Worm (Caenorhabditis elegans) whole organism, L4/young adult: Measurements from ENCODE around the gene Y45F10C.4.

Source experiments
- W03F9.2 ChIP-seq: fragments of 150-350 bp; optimal IDR thresholded peaks from 2 replicates; lab custom pipeline; 2014; ENCODE audit warnings: missing biosample characterization, missing genetic modification characterization
- dao-5 ChIP-seq: sonication (generic microtip); optimal IDR thresholded peaks from 2 replicates; lab custom pipeline; 2016; ENCODE audit warnings: missing genotype, missing genetic modification characterization, moderate library complexity, missing compliant biosample characterization
- him-1 ChIP-seq: sonication (generic microtip); optimal IDR thresholded peaks from 2 replicates; lab custom pipeline; 2016; ENCODE audit warnings: missing genotype, missing genetic modification reagents, missing genetic modification characterization, missing compliant biosample characterization

Y45F10C.4 gene

DNA sequence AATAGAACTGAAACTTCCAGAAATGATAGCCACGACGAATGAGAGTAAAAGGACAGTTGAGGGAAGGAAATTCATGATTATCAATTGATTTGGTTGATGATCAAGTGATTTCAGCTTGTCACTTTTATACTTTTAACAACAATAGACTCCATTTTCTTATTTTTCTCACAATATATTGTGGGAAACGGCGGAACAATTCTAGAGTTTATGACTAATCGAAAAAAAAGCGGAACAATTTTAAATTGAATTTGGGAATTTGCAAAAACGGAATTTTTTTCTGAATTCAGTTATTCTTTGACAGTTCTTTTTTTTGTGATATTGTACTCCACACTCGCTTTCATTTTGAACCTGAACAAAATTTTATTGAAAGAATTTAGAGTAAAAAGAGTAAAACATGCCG lies at the start of gene Y45F10C.4:
Y45F10C.4 (minus strand) TSS at position 101 of the 400 bp plus-strand sequence.
- TF ChIP-seq W03F9.2 = no peak

DNA sequence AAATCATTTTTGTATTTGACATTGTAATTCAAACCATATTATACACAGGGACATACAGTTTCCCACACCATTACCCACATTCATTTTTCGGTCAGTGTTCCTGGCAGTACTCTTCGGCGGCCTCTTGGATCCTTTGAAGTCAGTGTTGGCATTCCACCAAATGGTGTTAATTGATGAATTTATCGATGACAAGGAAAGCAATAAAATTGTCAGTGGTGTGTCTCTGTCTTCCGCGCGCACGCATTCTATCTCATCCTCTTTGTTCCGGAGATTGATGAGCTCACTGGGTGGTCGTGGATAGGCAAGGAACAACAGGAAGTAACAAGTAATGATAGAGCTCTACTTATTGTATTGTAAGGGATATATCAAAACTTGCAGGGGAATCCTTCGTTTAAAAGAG lies 46.4 kb upstream of the Y45F10C.4 start:
- TF ChIP-seq W03F9.2 (no peak), him-1 (tag; lab: Kevin White, UChicago) (no peak), dao-5 (tag; lab: Kevin White, UChicago) (no peak)

DNA sequence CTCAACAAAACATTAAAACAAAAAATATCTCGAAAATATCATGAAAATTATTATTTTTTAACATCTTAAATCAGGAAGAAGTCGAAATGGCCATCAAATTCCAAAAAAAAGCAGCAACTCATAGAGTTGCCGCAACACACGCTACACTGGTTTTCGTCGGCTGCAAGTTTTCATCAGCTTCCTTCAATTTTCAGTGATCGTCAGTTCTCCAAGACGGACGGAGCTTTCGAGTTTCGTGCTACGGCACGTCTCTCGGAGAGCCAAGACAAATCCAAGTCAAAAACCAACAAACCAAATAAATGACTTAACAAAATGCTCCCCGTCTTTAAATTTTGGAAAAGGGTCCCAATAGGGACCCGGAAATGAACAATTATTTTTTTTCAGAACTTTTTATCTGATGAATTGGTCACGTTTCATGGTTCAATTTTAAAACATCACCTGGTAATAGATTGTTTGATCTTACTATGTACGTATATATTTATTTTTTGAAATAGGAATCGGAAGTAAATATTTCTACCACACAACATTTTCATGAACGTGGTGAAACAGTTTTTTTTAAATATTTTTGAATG lies 45.2 kb upstream of the Y45F10C.4 start:
- TF ChIP-seq him-1 (tag; lab: Kevin White, UChicago) = no peak
- no peak for TF ChIP-seq W03F9.2
- TF ChIP-seq dao-5 (tag; lab: Kevin White, UChicago) = no peak

DNA sequence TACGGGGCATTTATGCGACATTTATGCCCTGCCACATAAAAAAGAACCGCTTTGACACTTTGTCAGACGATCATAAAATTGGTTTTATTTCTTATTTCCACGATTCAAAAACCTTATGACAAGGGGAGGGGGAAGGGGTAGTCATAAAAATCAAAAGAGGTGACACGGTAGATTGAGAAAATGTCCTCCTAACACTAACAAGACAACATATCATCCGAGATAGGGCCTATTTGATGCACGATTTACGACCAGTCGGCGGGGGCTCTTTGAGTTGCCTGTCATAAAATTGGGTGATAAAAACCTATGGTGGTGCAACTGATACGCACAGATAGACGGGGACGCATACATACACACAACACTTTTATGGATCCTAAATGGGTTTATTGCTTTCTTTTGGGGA lies 43.9 kb upstream of the Y45F10C.4 start:
- TF ChIP-seq dao-5 (tag; lab: Kevin White, UChicago) = no peak
- TF ChIP-seq him-1 (tag; lab: Kevin White, UChicago) = no peak

DNA sequence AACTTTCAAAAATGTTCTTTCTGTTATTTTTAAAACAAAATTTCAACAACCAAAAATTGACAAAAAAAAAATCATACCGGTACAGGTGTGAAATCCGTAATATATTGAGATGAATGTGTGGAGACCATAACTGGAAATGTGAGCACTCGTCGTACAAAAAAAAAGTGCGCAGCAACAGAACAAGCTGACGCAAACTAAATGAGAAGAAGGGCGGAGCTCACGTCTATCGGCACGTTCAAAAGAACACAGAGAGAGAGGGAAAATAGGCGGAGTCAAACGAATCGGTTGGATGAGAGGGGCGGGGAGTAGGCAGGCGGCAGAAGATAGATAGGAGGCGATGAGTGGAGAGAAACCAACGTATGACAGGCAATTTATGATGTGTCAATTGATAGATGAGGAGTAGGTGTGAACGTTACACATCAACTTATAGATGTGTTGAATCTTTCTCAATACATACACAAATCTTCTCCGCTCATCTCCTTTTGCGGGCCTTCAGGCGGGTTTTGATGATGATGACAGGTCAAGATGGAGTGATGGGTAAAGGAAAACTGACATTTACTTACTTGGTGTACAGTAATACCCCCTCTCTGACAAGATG lies 39.9 kb upstream of the Y45F10C.4 start, which contains the start of gene tlp-1:
tlp-1 (minus strand) TSS at position 255 of the 598 bp plus-strand sequence.
- no peak for TF ChIP-seq dao-5 (tag; lab: Kevin White, UChicago)
- no peak for TF ChIP-seq W03F9.2
- TF ChIP-seq him-1 (tag; lab: Kevin White, UChicago) = no peak

DNA sequence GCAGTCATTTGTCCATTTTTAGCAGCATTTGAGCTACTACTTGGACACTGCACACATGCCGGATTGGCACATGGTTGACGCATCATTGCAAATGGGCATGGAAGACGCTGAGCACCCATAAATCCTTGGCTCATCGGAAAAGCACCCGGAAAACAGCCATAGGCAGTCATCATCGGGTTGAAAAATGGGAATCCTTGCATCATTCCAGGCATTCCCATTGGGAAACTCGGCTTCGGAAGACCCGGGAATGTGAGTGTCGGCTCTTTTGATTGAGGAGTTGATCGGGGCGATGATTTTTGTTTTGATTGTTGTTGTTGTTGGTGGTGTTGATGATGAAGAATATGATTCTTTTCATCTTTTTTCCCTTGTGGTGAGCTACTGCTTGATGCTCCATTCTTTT lies 38.7 kb upstream of the Y45F10C.4 start:
- TF ChIP-seq him-1 (tag; lab: Kevin White, UChicago) (no peak), W03F9.2 (no peak), dao-5 (tag; lab: Kevin White, UChicago) (no peak)

DNA sequence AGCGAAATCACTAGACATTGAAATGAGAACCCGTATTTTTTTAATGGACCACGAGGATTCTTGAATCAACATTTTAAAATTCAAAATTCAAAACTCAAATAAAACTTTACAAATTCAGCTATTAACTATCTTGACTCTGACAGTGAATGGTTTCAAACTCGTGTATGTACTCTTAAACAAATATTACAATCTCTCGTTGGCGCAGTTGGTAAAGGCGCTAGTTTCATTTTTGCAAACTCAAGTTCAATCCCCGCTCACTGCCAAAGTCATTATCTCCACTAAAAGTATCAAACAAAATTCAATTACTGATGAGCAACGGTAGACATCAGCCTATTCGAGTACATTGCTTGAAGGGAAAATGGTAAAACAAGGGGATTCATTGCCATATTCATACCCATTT lies 37.5 kb upstream of the Y45F10C.4 start:
- TF ChIP-seq him-1 (tag; lab: Kevin White, UChicago) (no peak), W03F9.2 (no peak), dao-5 (tag; lab: Kevin White, UChicago) (no peak)

DNA sequence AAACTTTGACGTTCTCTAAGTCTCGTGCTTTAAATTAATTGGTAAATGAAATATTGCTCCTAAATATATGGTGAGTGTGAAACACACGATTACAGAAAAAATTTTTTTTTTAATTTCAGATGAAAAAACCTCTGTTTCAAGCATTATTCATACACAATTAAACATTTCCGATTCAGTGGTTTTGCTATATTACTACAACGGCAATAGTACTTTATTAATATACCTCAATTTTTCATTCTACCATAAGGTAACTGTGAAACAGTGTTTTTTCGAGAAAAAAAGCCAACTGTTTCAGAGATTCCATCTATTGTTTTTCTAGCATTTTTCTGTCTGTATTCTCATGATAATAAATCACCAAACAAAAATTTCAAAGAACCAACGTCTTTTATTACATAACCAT lies 36.9 kb upstream of the Y45F10C.4 start:
- no peak for TF ChIP-seq W03F9.2
- TF ChIP-seq dao-5 (tag; lab: Kevin White, UChicago) = no peak
- no peak for TF ChIP-seq him-1 (tag; lab: Kevin White, UChicago)

DNA sequence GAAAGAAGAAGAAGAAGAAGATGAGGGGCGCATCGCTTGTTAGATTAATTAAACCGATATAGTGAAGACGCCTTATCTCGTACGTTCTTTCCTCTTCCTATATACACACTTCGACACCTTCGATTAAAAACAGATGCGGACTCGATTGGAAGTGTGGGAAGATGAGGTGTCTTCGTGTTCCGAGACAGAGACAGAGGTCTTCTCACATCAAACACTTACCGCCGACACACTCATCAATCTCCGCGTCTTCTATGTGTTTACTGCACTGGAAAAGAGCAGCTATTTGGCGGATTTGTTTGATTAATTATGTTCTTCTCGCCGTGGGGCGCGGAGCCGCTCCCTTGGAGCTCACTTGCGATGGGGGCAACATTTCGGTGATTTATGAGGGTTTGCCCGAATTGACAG lies 35.4 kb upstream of the Y45F10C.4 start:
- TF ChIP-seq W03F9.2 (no peak), him-1 (tag; lab: Kevin White, UChicago) (no peak)

DNA sequence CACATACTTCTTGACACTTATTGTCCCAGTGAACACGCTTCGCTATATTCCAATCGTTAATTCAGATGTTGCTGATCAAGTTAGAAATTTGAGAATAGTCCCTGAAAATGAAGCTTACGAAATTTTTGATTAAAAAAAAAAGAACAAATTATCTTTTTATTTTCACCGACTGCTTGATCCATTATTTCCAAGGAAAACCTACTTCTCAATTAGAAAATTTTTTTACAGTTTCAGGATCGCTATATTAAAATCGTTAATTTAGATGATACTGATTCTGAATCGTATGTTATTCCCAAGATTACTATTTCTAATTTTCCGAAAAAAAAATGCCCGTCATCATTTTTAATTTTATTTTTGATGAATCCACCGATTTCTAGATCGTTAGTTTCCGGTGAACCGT lies 34.6 kb upstream of the Y45F10C.4 start, which contains the start of gene T23G4.127:
T23G4.127 (minus strand) TSS at position 101 of the 400 bp plus-strand sequence.
- TF ChIP-seq him-1 (tag; lab: Kevin White, UChicago) (no peak), W03F9.2 (no peak), dao-5 (tag; lab: Kevin White, UChicago) (no peak)

DNA sequence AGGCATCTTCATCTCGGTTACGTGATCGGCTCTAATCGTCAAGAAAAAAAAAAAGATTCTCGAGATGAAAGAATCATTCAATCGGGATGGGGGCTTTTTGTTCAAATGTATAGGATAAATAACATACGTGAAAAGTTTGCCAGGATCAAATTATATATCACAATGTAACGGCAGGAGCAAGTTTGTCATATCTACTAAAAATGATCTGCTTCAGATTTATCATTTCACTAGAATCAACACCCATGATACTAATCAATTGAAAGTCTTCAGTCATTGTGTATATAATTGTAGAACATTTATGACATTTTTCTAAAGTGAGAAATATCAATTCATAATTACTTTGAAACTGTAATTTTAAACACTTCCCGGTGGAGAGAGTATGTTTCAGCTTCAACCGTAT lies 32.9 kb upstream of the Y45F10C.4 start:
- TF ChIP-seq him-1 (tag; lab: Kevin White, UChicago) (no peak), W03F9.2 (no peak), dao-5 (tag; lab: Kevin White, UChicago) (no peak)

DNA sequence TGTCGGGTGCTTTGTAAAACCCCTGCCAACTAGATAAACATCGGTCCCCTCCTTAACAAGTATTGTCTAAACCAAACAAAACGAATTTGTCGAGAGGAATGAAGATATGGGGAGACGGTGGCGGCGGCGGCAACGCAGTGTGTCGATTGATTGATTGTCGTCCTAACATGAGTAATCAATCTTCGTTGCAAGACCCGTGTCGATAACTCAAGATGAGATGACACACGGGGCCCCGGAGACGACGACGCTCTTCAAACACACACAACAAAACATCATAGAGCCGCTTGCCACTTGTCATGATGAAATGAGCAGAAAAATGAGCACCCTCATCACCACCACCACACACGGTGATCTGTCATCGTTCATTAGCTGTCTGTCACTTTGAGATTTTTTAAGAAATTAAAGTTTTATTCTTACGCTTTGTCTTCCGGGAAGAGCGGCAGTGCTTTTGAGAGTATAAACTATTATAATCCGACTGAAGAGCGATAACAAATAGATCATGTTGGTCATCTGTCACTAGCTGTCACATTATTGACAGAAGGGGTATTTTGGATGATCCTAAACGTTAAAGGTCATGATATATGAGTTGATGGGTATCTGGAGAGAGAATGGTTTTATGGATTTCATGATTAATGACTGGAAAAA lies 31.9 kb upstream of the Y45F10C.4 start:
- TF ChIP-seq him-1 (tag; lab: Kevin White, UChicago) = no peak
- no peak for TF ChIP-seq dao-5 (tag; lab: Kevin White, UChicago)
- no peak for TF ChIP-seq W03F9.2

DNA sequence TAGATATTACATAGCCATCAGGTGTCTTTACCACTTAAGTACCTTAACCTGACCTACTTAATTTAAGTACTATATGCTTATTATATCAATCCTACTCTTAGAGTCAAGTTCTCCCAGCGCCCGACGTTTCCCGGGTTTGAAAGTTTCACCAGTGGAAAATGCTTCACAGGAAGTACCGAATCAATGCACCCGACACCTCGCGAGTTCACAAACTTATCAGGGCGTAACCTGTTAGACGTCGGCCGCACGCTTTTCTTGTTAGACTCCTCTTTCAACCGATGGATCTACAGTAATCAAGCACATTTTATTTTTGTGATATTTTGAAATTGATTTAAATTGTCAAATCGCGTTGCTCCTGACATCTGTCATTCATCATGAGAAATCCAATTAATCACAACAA lies 31.3 kb upstream of the Y45F10C.4 start:
- TF ChIP-seq dao-5 (tag; lab: Kevin White, UChicago) = no peak
- TF ChIP-seq W03F9.2 = no peak
- no peak for TF ChIP-seq him-1 (tag; lab: Kevin White, UChicago)

DNA sequence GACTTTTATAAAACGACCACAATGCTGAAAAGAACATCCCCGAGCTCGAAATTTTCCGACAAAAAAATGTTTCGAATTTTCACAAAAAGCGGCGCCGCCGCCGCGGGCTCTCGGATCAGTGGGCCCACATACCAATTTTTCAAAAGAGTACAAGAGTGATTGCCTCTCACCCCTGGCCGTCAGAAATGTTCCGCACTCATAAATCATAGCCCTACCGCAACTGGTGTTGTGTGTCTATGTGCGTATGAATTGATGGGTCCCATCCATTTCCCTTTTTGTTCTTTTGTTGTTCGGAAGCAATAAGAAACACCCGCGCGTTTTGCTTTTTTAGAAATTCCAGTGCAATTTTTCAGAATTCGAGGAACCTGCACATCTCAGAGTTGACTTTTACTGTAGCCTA lies 30.6 kb upstream of the Y45F10C.4 start:
- no peak for TF ChIP-seq him-1 (tag; lab: Kevin White, UChicago)
- TF ChIP-seq dao-5 (tag; lab: Kevin White, UChicago) = no peak
- TF ChIP-seq W03F9.2 = no peak

DNA sequence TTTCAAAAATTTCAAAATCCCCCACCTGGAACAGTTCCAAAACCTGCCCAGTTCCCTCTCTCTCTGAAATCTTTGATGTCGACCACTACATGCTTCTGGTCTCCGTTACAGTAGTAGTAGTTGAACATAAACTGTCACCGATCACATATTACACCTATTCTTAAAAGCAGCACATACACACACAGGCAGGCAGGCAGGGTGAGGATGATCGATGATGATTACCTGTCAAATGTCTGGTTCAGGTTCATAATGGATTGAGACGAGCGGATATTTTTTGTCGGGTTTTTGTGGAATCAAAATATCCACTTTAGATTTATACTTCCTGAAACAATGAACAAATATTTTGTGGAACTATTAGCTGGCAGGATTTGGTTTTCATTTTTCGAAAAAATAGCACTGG lies 30.0 kb upstream of the Y45F10C.4 start:
- TF ChIP-seq dao-5 (tag; lab: Kevin White, UChicago) (no peak), W03F9.2 (no peak), him-1 (tag; lab: Kevin White, UChicago) (no peak)
